Worm (Caenorhabditis elegans) whole organism, early embryonic: Measurements from ENCODE around the gene crn-7.

ENCODE experiments used
- B0310.2 ChIP-seq: sonication (generic microtip); optimal IDR thresholded peaks from 2 replicates; lab custom pipeline; 2016; ENCODE audit warnings: mild to moderate bottlenecking, missing genetic modification characterization, missing compliant biosample characterization
- ama-1 ChIP-seq: fragments of 150-350 bp; optimal IDR thresholded peaks from 2 replicates; lab custom pipeline; 2014
- flt-1 ChIP-seq: fragments of 200-800 bp; sonication (Bioruptor generic); IDR thresholded peaks from 2 replicates; pipeline ENCODE4 v1.3.6; 2022; ENCODE audit warnings: missing genetic modification characterization, missing compliant biosample characterization
- hmbx-1 ChIP-seq: sonication (generic microtip); optimal IDR thresholded peaks from 2 replicates; lab custom pipeline; 2016; ENCODE audit warnings: mild to moderate bottlenecking, missing genetic modification characterization, missing compliant biosample characterization
- pes-1 ChIP-seq: fragments of 200-800 bp; sonication (Bioruptor generic); IDR thresholded peaks from 2 replicates; pipeline ENCODE4 v1.3.6; 2022; ENCODE audit warnings: missing genetic modification reagents, missing genetic modification characterization, missing compliant biosample characterization
- scrt-1 ChIP-seq: fragments of 200-800 bp; sonication (Bioruptor generic); IDR thresholded peaks from 2 replicates; pipeline ENCODE4 v1.3.6; 2022; ENCODE audit warnings: missing genetic modification characterization, missing compliant biosample characterization
- tbx-11 ChIP-seq: fragments of 200-800 bp; sonication (Bioruptor generic); IDR thresholded peaks from 2 replicates; pipeline ENCODE4 v1.3.6; 2022; ENCODE audit warnings: missing genetic modification characterization, missing compliant biosample characterization
- tra-4 ChIP-seq: sonication (generic microtip); optimal IDR thresholded peaks from 2 replicates; lab custom pipeline; 2017; ENCODE audit warnings: missing genetic modification characterization, missing compliant biosample characterization

ce11 chrIII:8279567-8279966 lies 11.2 kb downstream of the crn-7 start:
- TF ChIP-seq scrt-1, result no peak
- no peak for TF ChIP-seq B0310.2 (tag; lab: Kevin White, UChicago)
- TF ChIP-seq ama-1, result no peak
- TF ChIP-seq tbx-11 (GFP tag; lab: Robert Waterston, UW), result no peak
- no peak for TF ChIP-seq flt-1 (GFP tag; lab: Robert Waterston, UW)
- TF ChIP-seq tra-4, result no peak
- TF ChIP-seq pes-1, result no peak
- no peak for TF ChIP-seq hmbx-1
